Worm (Caenorhabditis elegans) whole organism, L1 larva: ENCODE data around the gene W02B12.13.

Source experiments
- C04F5.9 ChIP-seq: sonication (generic microtip); optimal IDR thresholded peaks from 2 replicates; lab custom pipeline; 2016; ENCODE audit warnings: missing genetic modification characterization, missing compliant biosample characterization
- C16A3.4 ChIP-seq: fragments of 150-350 bp; optimal IDR thresholded peaks from 2 replicates; lab custom pipeline; 2014; ENCODE audit warnings: missing biosample characterization, missing genetic modification characterization
- F16B12.6 ChIP-seq: fragments of 150-350 bp; optimal IDR thresholded peaks from 2 replicates; lab custom pipeline; 2014; ENCODE audit warnings: missing biosample characterization, missing genetic modification characterization
- aly-2 ChIP-seq: fragments of 150-350 bp; optimal IDR thresholded peaks from 2 replicates; lab custom pipeline; 2014; ENCODE audit warnings: missing biosample characterization, missing genetic modification characterization
- ama-1 ChIP-seq: fragments of 150-350 bp; optimal IDR thresholded peaks from 2 replicates; lab custom pipeline; 2014
- blmp-1 ChIP-seq: fragments of 150-350 bp; optimal IDR thresholded peaks from 2 replicates; lab custom pipeline; 2014; ENCODE audit warnings: missing biosample characterization, missing genetic modification characterization
- ceh-82 ChIP-seq, 3 experiments: fragments of 150-350 bp in 1 of 3; sonication (generic microtip) in 2 of 3; optimal IDR thresholded peaks; 2 replicates each; lab custom pipeline; 2014 to 2017; ENCODE audit warnings: missing biosample characterization in 3 of 3, missing genetic modification characterization in 3 of 3
- ceh-90 ChIP-seq: sonication (generic microtip); optimal IDR thresholded peaks from 2 replicates; lab custom pipeline; 2016; ENCODE audit warnings: missing genetic modification characterization, missing compliant biosample characterization
- ces-1 ChIP-seq: fragments of 150-350 bp; optimal IDR thresholded peaks from 2 replicates; lab custom pipeline; 2014; ENCODE audit warnings: missing biosample characterization, missing genetic modification reagents, missing genetic modification characterization
- dpl-1 ChIP-seq, 3 experiments: fragments of 150-350 bp in 2 of 3; sonication (generic microtip) in 1 of 3; optimal IDR thresholded peaks; 2 replicates each; lab custom pipeline; 2014 to 2017; ENCODE audit warnings: missing biosample characterization in 3 of 3, missing genetic modification characterization in 3 of 3, missing genetic modification reagents in 3 of 3
- dsc-1 ChIP-seq: sonication (generic microtip); optimal IDR thresholded peaks from 2 replicates; lab custom pipeline; 2016; ENCODE audit warnings: mild to moderate bottlenecking, missing genetic modification characterization, missing compliant biosample characterization
- efl-1 ChIP-seq, 4 experiments: fragments of 150-350 bp; optimal IDR thresholded peaks in 3 of 4; peaks in 1 of 4; 1 replicate in 1 of 4; 2 replicates in 3 of 4; lab custom pipeline; 2014; ENCODE audit warnings: missing biosample characterization in 2 of 4, missing genetic modification characterization in 2 of 4, missing genetic modification reagents in 2 of 4
- efl-3 ChIP-seq: fragments of 200-800 bp; sonication (Bioruptor generic); optimal IDR thresholded peaks from 2 replicates; lab custom pipeline; 2018; ENCODE audit warnings: mild to moderate bottlenecking, missing genetic modification characterization, missing compliant biosample characterization
- egl-27 ChIP-seq, 2 experiments: fragments of 150-350 bp in 1 of 2; sonication (generic microtip); optimal IDR thresholded peaks; 3 replicates each; lab custom pipeline; 2017 to 2018; ENCODE audit warnings: missing biosample characterization in 2 of 2, missing genetic modification characterization in 2 of 2, missing genetic modification reagents in 2 of 2
- fkh-4 ChIP-seq: sonication (generic microtip); optimal IDR thresholded peaks from 2 replicates; lab custom pipeline; 2016; ENCODE audit warnings: missing compliant biosample characterization, missing genetic modification characterization, borderline replicate concordance
- fkh-8 ChIP-seq: sonication (generic microtip); optimal IDR thresholded peaks from 2 replicates; lab custom pipeline; 2016; ENCODE audit warnings: mild to moderate bottlenecking, missing genetic modification characterization, missing compliant biosample characterization
- irx-1 ChIP-seq: sonication (generic microtip); optimal IDR thresholded peaks from 2 replicates; lab custom pipeline; 2016; ENCODE audit warnings: missing genetic modification characterization, missing compliant biosample characterization
- jun-1 ChIP-seq: fragments of 150-350 bp; optimal IDR thresholded peaks from 2 replicates; lab custom pipeline; 2014; ENCODE audit warnings: missing biosample characterization, missing genetic modification reagents, missing genetic modification characterization
- lin-13 ChIP-seq: fragments of 150-350 bp; optimal IDR thresholded peaks from 2 replicates; lab custom pipeline; 2014; ENCODE audit warnings: missing biosample characterization, missing genetic modification reagents, missing genetic modification characterization
- lin-14 ChIP-seq: fragments of 200-800 bp; sonication (Bioruptor generic); optimal IDR thresholded peaks from 2 replicates; lab custom pipeline; 2018; ENCODE audit warnings: mild to moderate bottlenecking, missing genetic modification characterization, moderate library complexity, missing compliant biosample characterization
- lin-35 ChIP-seq, 2 experiments: fragments of 150-350 bp; optimal IDR thresholded peaks; 2 replicates each; lab custom pipeline; 2014; ENCODE audit warnings: missing biosample characterization in 2 of 2, missing genetic modification characterization in 2 of 2, missing genetic modification reagents in 2 of 2
- lin-39 ChIP-seq: fragments of 150-350 bp; optimal IDR thresholded peaks from 2 replicates; lab custom pipeline; 2014; ENCODE audit warnings: missing biosample characterization, missing genetic modification reagents, missing genetic modification characterization
- lsy-2 ChIP-seq, 2 experiments: fragments of 150-350 bp; optimal IDR thresholded peaks; 2 replicates each; lab custom pipeline; 2014; ENCODE audit warnings: missing biosample characterization in 2 of 2, missing genetic modification characterization in 2 of 2
- mep-1 ChIP-seq: fragments of 150-350 bp; optimal IDR thresholded peaks from 2 replicates; lab custom pipeline; 2014; ENCODE audit warnings: missing biosample characterization, missing genetic modification characterization
- nhr-28 ChIP-seq: fragments of 150-350 bp; optimal IDR thresholded peaks from 2 replicates; lab custom pipeline; 2014; ENCODE audit warnings: missing biosample characterization, missing genetic modification characterization
- nhr-47 ChIP-seq: sonication (generic microtip); optimal IDR thresholded peaks from 2 replicates; lab custom pipeline; 2016; ENCODE audit warnings: mild to moderate bottlenecking, missing genetic modification characterization, moderate library complexity, missing compliant biosample characterization
- nhr-71 ChIP-seq: sonication (generic microtip); optimal IDR thresholded peaks from 2 replicates; lab custom pipeline; 2016; ENCODE audit warnings: mild to moderate bottlenecking, missing genetic modification characterization, moderate library complexity, missing compliant biosample characterization
- nhr-76 ChIP-seq: sonication (generic microtip); optimal IDR thresholded peaks from 2 replicates; lab custom pipeline; 2017; ENCODE audit warnings: missing biosample characterization, missing genetic modification characterization
- pqm-1 ChIP-seq: sonication (generic microtip); optimal IDR thresholded peaks from 3 replicates; lab custom pipeline; 2017; ENCODE audit warnings: missing biosample characterization, missing genetic modification characterization
- skn-1 ChIP-seq: fragments of 150-350 bp; optimal IDR thresholded peaks from 2 replicates; lab custom pipeline; 2014; ENCODE audit warnings: missing biosample characterization, missing genetic modification characterization
- snu-23 ChIP-seq: sonication (generic microtip); optimal IDR thresholded peaks from 2 replicates; lab custom pipeline; 2016; ENCODE audit warnings: missing genetic modification characterization, missing compliant biosample characterization
- sox-4 ChIP-seq: sonication (generic microtip); optimal IDR thresholded peaks from 2 replicates; lab custom pipeline; 2016; ENCODE audit warnings: missing genetic modification characterization, missing compliant biosample characterization
- sup-37 ChIP-seq: fragments of 200-800 bp; sonication (Bioruptor generic); optimal IDR thresholded peaks from 2 replicates; lab custom pipeline; 2018; ENCODE audit warnings: mild to moderate bottlenecking, missing genetic modification characterization, missing compliant biosample characterization
- unc-30 ChIP-seq: sonication (generic microtip); optimal IDR thresholded peaks from 2 replicates; lab custom pipeline; 2017; ENCODE audit warnings: missing biosample characterization, missing genetic modification characterization
- unc-86 ChIP-seq: sonication (generic microtip); optimal IDR thresholded peaks from 2 replicates; lab custom pipeline; 2016; ENCODE audit warnings: missing genetic modification characterization, missing compliant biosample characterization
- unc-98 ChIP-seq: fragments of 200-800 bp; sonication (Bioruptor generic); IDR thresholded peaks from 2 replicates; pipeline ENCODE4 v1.3.6; 2022; ENCODE audit warnings: missing genetic modification characterization, missing compliant biosample characterization
- vab-15 ChIP-seq: sonication (generic microtip); optimal IDR thresholded peaks from 2 replicates; lab custom pipeline; 2017; ENCODE audit warnings: missing genotype, mild to moderate bottlenecking, missing genetic modification characterization, missing compliant biosample characterization
- zip-4 ChIP-seq: fragments of 200-800 bp; sonication (Bioruptor generic); optimal IDR thresholded peaks from 2 replicates; lab custom pipeline; 2018; ENCODE audit warnings: mild to moderate bottlenecking, missing genetic modification characterization, moderate library complexity, missing compliant biosample characterization
- ztf-11 ChIP-seq, 2 experiments: sonication (generic microtip); optimal IDR thresholded peaks; 2 replicates each; lab custom pipeline; 2016 to 2017; ENCODE audit warnings: missing genetic modification characterization in 2 of 2, missing biosample characterization in 1 of 2, missing compliant biosample characterization in 1 of 2

The W02B12.13 gene

ce11 chrII:11492843-11493242, 47.8 kb downstream of the W02B12.13 start, which contains the start of gene hacl-1 (continued):
- TF ChIP-seq efl-3: no peak

DNA sequence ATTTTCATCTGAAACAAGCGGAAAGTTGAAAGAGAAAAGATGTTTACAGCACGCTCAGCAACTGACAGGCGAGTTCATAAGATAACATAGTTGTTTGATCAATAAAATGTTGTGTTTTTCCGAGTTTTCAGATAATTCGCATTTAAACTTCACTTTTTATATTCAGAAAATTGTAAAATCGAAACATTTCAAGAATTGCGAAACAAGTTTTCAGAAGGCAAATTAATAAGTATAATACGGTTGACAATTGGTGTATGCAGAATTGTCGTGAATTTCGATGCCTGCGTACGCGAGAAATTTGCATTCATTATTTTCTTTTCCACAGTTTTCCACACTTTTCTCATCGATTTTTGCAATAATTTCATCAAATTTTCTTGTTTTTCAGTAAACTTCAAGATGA, 50.2 kb downstream of the W02B12.13 start, which contains the start of the genes ooc-3 and B0334.4:
TSS of gene ooc-3 (minus strand) at position 15 of the 400 bp plus-strand sequence.
TSS of gene B0334.4 (plus strand) at position 386 of the 400 bp plus-strand sequence.
- TF ChIP-seq C16A3.4 (tag; lab: Kevin White, UChicago) (peak; percentile 16), vab-15 (tag; lab: Kevin White, UChicago) (no peak), lin-39 (no peak), ztf-11 (tag; optimal IDR thresholded peaks at IDR 0.05; lab: Kevin White, UChicago) (no peak), ceh-90 (no peak), aly-2 (tag; lab: Kevin White, UChicago) (peak; percentile 16), nhr-71 (tag; lab: Kevin White, UChicago) (peak; percentile 27), unc-30 (tag; lab: Kevin White, UChicago) (no peak), dpl-1 (GFP tag; optimal IDR thresholded peaks at IDR 0.05; lab: Kevin White, UChicago) (peak; percentile 14 to 67 (median 34)), fkh-8 (tag; lab: Kevin White, UChicago) (no peak), lsy-2 (tag; optimal IDR thresholded peaks at IDR 0.05; lab: Kevin White, UChicago) (peak; percentile 80 to 97), ces-1 (no peak), nhr-47 (tag; lab: Kevin White, UChicago) (peak; percentile 32), irx-1 (tag; lab: Kevin White, UChicago) (no peak), zip-4 (peak; percentile 32), nhr-76 (tag; lab: Kevin White, UChicago) (no peak), lin-35 (GFP tag; optimal IDR thresholded peaks at IDR 0.05; lab: Kevin White, UChicago) (peak; percentile 44 to 60), egl-27 (tag; optimal IDR thresholded peaks at IDR 0.05; lab: Kevin White, UChicago) (no peak), blmp-1 (peak; percentile 6), ama-1 (lab: Kevin White, UChicago) (no peak), lin-13 (GFP tag; lab: Kevin White, UChicago) (no peak), jun-1 (tag; lab: Kevin White, UChicago) (no peak), lin-14 (GFP tag; lab: Kevin White, UChicago) (peak; percentile 22), unc-86 (no peak), C04F5.9 (tag; lab: Kevin White, UChicago) (no peak), F16B12.6 (tag; lab: Kevin White, UChicago) (peak; percentile 81), mep-1 (tag; lab: Kevin White, UChicago) (peak; percentile 29), pqm-1 (tag; lab: Kevin White, UChicago) (no peak), fkh-4 (tag; lab: Kevin White, UChicago) (no peak), skn-1 (tag; lab: Kevin White, UChicago) (peak; percentile 47), sox-4 (tag; lab: Kevin White, UChicago) (no peak), efl-1 (optimal IDR thresholded peaks at IDR 0.05; lab: Kevin White, UChicago) (peak; percentile 38 to 58), efl-1 (GFP tag; optimal IDR thresholded peaks at IDR 0.05 in 1 of 2; lab: Kevin White, UChicago) (peak; percentile 56 to 85), nhr-28 (tag; lab: Kevin White, UChicago) (no peak), ceh-82 (tag; optimal IDR thresholded peaks at IDR 0.05; lab: Kevin White, UChicago) (peak in 2 of 3 experiments; percentile 18 to 48), snu-23 (GFP tag; lab: Kevin White, UChicago) (peak; percentile 45), dsc-1 (tag; lab: Kevin White, UChicago) (no peak)

- TF ChIP-seq unc-30 (tag; lab: Kevin White, UChicago) (no peak), unc-98 (GFP tag; lab: Robert Waterston, UW) (no peak), dsc-1 (tag; lab: Kevin White, UChicago) (no peak), ceh-90 (no peak), skn-1 (tag; lab: Kevin White, UChicago) (no peak), nhr-47 (tag; lab: Kevin White, UChicago) (no peak), efl-1 (optimal IDR thresholded peaks at IDR 0.05; lab: Kevin White, UChicago) (no peak), efl-1 (GFP tag; optimal IDR thresholded peaks at IDR 0.05 in 1 of 2; lab: Kevin White, UChicago) (peak in 1 of 2 experiments; percentile 93), sup-37 (GFP tag; lab: Kevin White, UChicago) (no peak)
Measured at ce11 chrII:11495806-11496205, 50.7 kb downstream of the W02B12.13 start.
